Fruit fly (Drosophila melanogaster) whole organism, embryonic: Measurements from ENCODE around the gene Mfe2.

ENCODE experiments used
- BEAF-32 ChIP-seq: fragments of 200-800 bp; sonication (Bioruptor generic); optimal IDR thresholded peaks from 3 replicates; lab custom pipeline; 2017; ENCODE audit warnings: missing biosample characterization, missing genetic modification characterization, mild to moderate bottlenecking, moderate library complexity, missing genetic modification reagents
- CG11398 ChIP-seq: fragments of 200-800 bp; sonication (Bioruptor generic); optimal IDR thresholded peaks from 2 replicates; lab custom pipeline; 2016; ENCODE audit warnings: missing biosample characterization, missing genetic modification characterization
- CG11695 ChIP-seq: fragments of 200-800 bp; sonication (Bioruptor generic); IDR thresholded peaks from 3 replicates; pipeline ENCODE4 v1.3.6; 2022; ENCODE audit warnings: missing biosample characterization, missing genetic modification characterization
- CG12299 ChIP-seq: fragments of 200-800 bp; sonication (Bioruptor generic); optimal IDR thresholded peaks from 2 replicates; lab custom pipeline; 2018; ENCODE audit warnings: missing biosample characterization, mild to moderate bottlenecking, missing genetic modification characterization
- CG12659 ChIP-seq: fragments of 200-800 bp; sonication (Bioruptor generic); optimal IDR thresholded peaks from 3 replicates; lab custom pipeline; 2017; ENCODE audit warnings: mild to moderate bottlenecking, missing biosample characterization, missing genetic modification reagents, missing genetic modification characterization
- CG14710 ChIP-seq: fragments of 200-800 bp; sonication (Bioruptor generic); optimal IDR thresholded peaks from 3 replicates; lab custom pipeline; 2019; ENCODE audit warnings: missing biosample characterization, mild to moderate bottlenecking, missing genetic modification characterization, moderate library complexity
- CG16863 ChIP-seq: fragments of 200-800 bp; sonication (Bioruptor generic); optimal IDR thresholded peaks from 3 replicates; lab custom pipeline; 2016; ENCODE audit warnings: missing biosample characterization, missing genetic modification characterization
- CG17359 ChIP-seq: fragments of 200-800 bp; sonication (Bioruptor generic); optimal IDR thresholded peaks from 3 replicates; lab custom pipeline; 2018; ENCODE audit warnings: missing biosample characterization, mild to moderate bottlenecking, missing genetic modification characterization, moderate library complexity
- CG17568 ChIP-seq: fragments of 200-800 bp; sonication (Bioruptor generic); optimal IDR thresholded peaks from 2 replicates; lab custom pipeline; 2018; ENCODE audit warnings: missing biosample characterization, mild to moderate bottlenecking, missing genetic modification characterization, moderate library complexity
- CG18262 ChIP-seq: fragments of 200-800 bp; optimal IDR thresholded peaks from 3 replicates; lab custom pipeline; 2019; ENCODE audit warnings: missing biosample characterization, mild to moderate bottlenecking, missing genetic modification characterization, moderate library complexity
- CG30431 ChIP-seq: fragments of 200-800 bp; sonication (Bioruptor generic); optimal IDR thresholded peaks from 2 replicates; lab custom pipeline; 2017; ENCODE audit warnings: missing biosample characterization, missing genetic modification characterization
- CG3065 ChIP-seq: fragments of 200-800 bp; sonication (Bioruptor generic); optimal IDR thresholded peaks from 2 replicates; lab custom pipeline; 2016; ENCODE audit warnings: missing biosample characterization, missing genetic modification characterization
- CG32767 ChIP-seq: fragments of 200-800 bp; sonication (Bioruptor generic); IDR thresholded peaks from 2 replicates; pipeline ENCODE4 v1.3.6; 2022; ENCODE audit warnings: missing biosample characterization, missing genetic modification characterization
- CG3407 ChIP-seq: fragments of 200-800 bp; sonication (Bioruptor generic); optimal IDR thresholded peaks from 2 replicates; lab custom pipeline; 2018; ENCODE audit warnings: missing biosample characterization, mild to moderate bottlenecking, missing genetic modification characterization
- CG42726 ChIP-seq: fragments of 200-800 bp; sonication (Bioruptor generic); IDR thresholded peaks from 2 replicates; pipeline ENCODE4 v1.3.6; 2022; ENCODE audit warnings: missing biosample characterization, missing genetic modification characterization; ENCODE audit not compliant: partially characterized antibody
- CG7745 ChIP-seq: fragments of 200-800 bp; sonication (Bioruptor generic); optimal IDR thresholded peaks from 2 replicates; lab custom pipeline; 2018; ENCODE audit warnings: missing biosample characterization, mild to moderate bottlenecking, missing genetic modification characterization, moderate library complexity
- CG8290 ChIP-seq, 3 experiments: fragments of 200-800 bp; sonication (Bioruptor generic); optimal IDR thresholded peaks; 2 replicates each; lab custom pipeline; 2016 to 2019; ENCODE audit warnings: missing biosample characterization in 3 of 3, missing genetic modification characterization in 3 of 3, mild to moderate bottlenecking in 2 of 3, moderate library complexity in 1 of 3
- CG8388 ChIP-seq: fragments of 200-800 bp; sonication (Bioruptor generic); optimal IDR thresholded peaks from 2 replicates; lab custom pipeline; 2019; ENCODE audit warnings: missing biosample characterization, mild to moderate bottlenecking, missing genetic modification characterization, moderate library complexity
- CG8924 ChIP-seq: fragments of 200-800 bp; optimal IDR thresholded peaks from 3 replicates; lab custom pipeline; 2019; ENCODE audit warnings: missing biosample characterization, mild to moderate bottlenecking, missing genetic modification characterization, moderate library complexity
- Dek ChIP-seq: fragments of 200-800 bp; sonication (Bioruptor generic); optimal IDR thresholded peaks from 3 replicates; lab custom pipeline; 2019; ENCODE audit warnings: missing biosample characterization, mild to moderate bottlenecking, missing genetic modification characterization, moderate library complexity
- ERR ChIP-seq: fragments of 200-800 bp; sonication (Bioruptor generic); optimal IDR thresholded peaks from 2 replicates; lab custom pipeline; 2016; ENCODE audit warnings: missing biosample characterization, missing genetic modification characterization
- GATAe ChIP-seq: fragments of 200-800 bp; sonication (Bioruptor generic); conservative IDR thresholded peaks from 2 replicates; pipeline ENCODE4 v1.3.6; 2022; ENCODE audit warnings: missing biosample characterization, missing genetic modification characterization
- HLH54F ChIP-seq: fragments of 200-800 bp; sonication (Bioruptor generic); optimal IDR thresholded peaks from 3 replicates; lab custom pipeline; 2016; ENCODE audit warnings: missing biosample characterization, missing genetic modification characterization
- Lhr ChIP-seq: fragments of 200-800 bp; sonication (Bioruptor generic); optimal IDR thresholded peaks from 3 replicates; lab custom pipeline; 2017; ENCODE audit warnings: mild to moderate bottlenecking, missing biosample characterization, missing genetic modification reagents, missing genetic modification characterization
- MESR4 ChIP-seq: fragments of 200-800 bp; sonication (Bioruptor generic); optimal IDR thresholded peaks from 2 replicates; lab custom pipeline; 2018; ENCODE audit warnings: missing biosample characterization, mild to moderate bottlenecking, missing genetic modification characterization, moderate library complexity
- Mad ChIP-seq: fragments of 200-800 bp; sonication (Bioruptor generic); optimal IDR thresholded peaks from 2 replicates; lab custom pipeline; 2016; ENCODE audit warnings: missing biosample characterization, missing genetic modification characterization
- NFAT ChIP-seq: fragments of 200-800 bp; sonication (Bioruptor generic); IDR thresholded peaks from 2 replicates; pipeline ENCODE4 v1.3.6; 2022; ENCODE audit warnings: missing biosample characterization, missing genetic modification characterization
- Sry-β ChIP-seq: fragments of 200-800 bp; sonication (Bioruptor generic); optimal IDR thresholded peaks from 2 replicates; lab custom pipeline; 2018; ENCODE audit warnings: missing biosample characterization, mild to moderate bottlenecking, missing genetic modification characterization, moderate library complexity
- Xrp1 ChIP-seq: fragments of 200-800 bp; sonication (Bioruptor generic); IDR thresholded peaks from 2 replicates; pipeline ENCODE4 v1.3.6; 2022; ENCODE audit warnings: missing biosample characterization, missing genetic modification characterization
- ac ChIP-seq: fragments of 200-800 bp; sonication (Bioruptor generic); optimal IDR thresholded peaks from 3 replicates; lab custom pipeline; 2017; ENCODE audit warnings: missing biosample characterization, mild to moderate bottlenecking, missing genetic modification characterization
- az2 ChIP-seq: fragments of 200-800 bp; sonication (Bioruptor generic); optimal IDR thresholded peaks from 3 replicates; lab custom pipeline; 2016; ENCODE audit warnings: missing biosample characterization, missing genetic modification characterization
- bigmax ChIP-seq: fragments of 200-800 bp; sonication (Bioruptor generic); optimal IDR thresholded peaks from 2 replicates; lab custom pipeline; 2018; ENCODE audit warnings: missing biosample characterization, mild to moderate bottlenecking, missing genetic modification characterization
- bowl ChIP-seq: fragments of 200-800 bp; sonication (Bioruptor generic); IDR thresholded peaks from 2 replicates; pipeline ENCODE4 v1.3.6; 2022; ENCODE audit warnings: missing biosample characterization, missing genetic modification characterization
- corto ChIP-seq: fragments of 200-800 bp; sonication (Bioruptor generic); optimal IDR thresholded peaks from 2 replicates; lab custom pipeline; 2016; ENCODE audit warnings: missing biosample characterization, mild to moderate bottlenecking, missing genetic modification characterization, moderate library complexity
- crc ChIP-seq: fragments of 200-800 bp; sonication (Bioruptor generic); optimal IDR thresholded peaks from 2 replicates; lab custom pipeline; 2016; ENCODE audit warnings: missing biosample characterization, missing genetic modification characterization
- crp ChIP-seq, 2 experiments: fragments of 200-800 bp; sonication (Bioruptor generic); optimal IDR thresholded peaks; 2 replicates in 1 of 2; 3 replicates in 1 of 2; lab custom pipeline; 2017; ENCODE audit warnings: missing biosample characterization in 2 of 2, missing genetic modification characterization in 2 of 2, mild to moderate bottlenecking in 1 of 2, moderate library complexity in 1 of 2
- fd102C ChIP-seq: fragments of 200-800 bp; sonication (Bioruptor generic); optimal IDR thresholded peaks from 2 replicates; lab custom pipeline; 2018; ENCODE audit warnings: missing biosample characterization, mild to moderate bottlenecking, missing genetic modification characterization, moderate library complexity
- hb ChIP-seq: fragments of 200-800 bp; sonication (Bioruptor generic); IDR thresholded peaks from 3 replicates; pipeline ENCODE4 v1.3.6; 2022; ENCODE audit warnings: missing biosample characterization, missing genetic modification characterization; ENCODE audit not compliant: partially characterized antibody
- jumu ChIP-seq: fragments of 200-800 bp; sonication (Bioruptor generic); optimal IDR thresholded peaks from 3 replicates; lab custom pipeline; 2016; ENCODE audit warnings: missing biosample characterization, missing genetic modification characterization
- kni ChIP-seq: fragments of 200-800 bp; sonication (Bioruptor generic); optimal IDR thresholded peaks from 3 replicates; lab custom pipeline; 2017; ENCODE audit warnings: mild to moderate bottlenecking, missing biosample characterization, missing genetic modification reagents, missing genetic modification characterization
- lbe ChIP-seq: fragments of 200-800 bp; sonication (Bioruptor generic); optimal IDR thresholded peaks from 2 replicates; lab custom pipeline; 2016; ENCODE audit warnings: missing biosample characterization, mild to moderate bottlenecking, missing genetic modification characterization
- lmd ChIP-seq: fragments of 200-800 bp; sonication (Bioruptor generic); IDR thresholded peaks from 2 replicates; pipeline ENCODE4 v1.3.6; 2022; ENCODE audit warnings: missing biosample characterization, missing genetic modification characterization
- nau ChIP-seq: fragments of 200-800 bp; sonication (Bioruptor generic); optimal IDR thresholded peaks from 3 replicates; lab custom pipeline; 2017; ENCODE audit warnings: missing biosample characterization, mild to moderate bottlenecking, missing genetic modification characterization, missing genetic modification reagents
- nom ChIP-seq: fragments of 200-800 bp; sonication (Bioruptor generic); optimal IDR thresholded peaks from 2 replicates; lab custom pipeline; 2017; ENCODE audit warnings: missing biosample characterization, missing genetic modification characterization, mild to moderate bottlenecking, moderate library complexity, missing genetic modification reagents
- p53 ChIP-seq: fragments of 200-800 bp; sonication (Bioruptor generic); optimal IDR thresholded peaks from 2 replicates; lab custom pipeline; 2016; ENCODE audit warnings: missing biosample characterization, missing genetic modification characterization
- sens ChIP-seq: fragments of 200-800 bp; sonication (Bioruptor generic); peaks from one replicate; lab custom pipeline; 2016; ENCODE audit warnings: missing biosample characterization, missing genetic modification characterization
- seq ChIP-seq: fragments of 200-800 bp; sonication (Bioruptor generic); IDR thresholded peaks from 2 replicates; pipeline ENCODE4 v1.3.6; 2022; ENCODE audit warnings: missing biosample characterization, missing genetic modification characterization
- sqz ChIP-seq: fragments of 200-800 bp; sonication (Bioruptor generic); optimal IDR thresholded peaks from 3 replicates; lab custom pipeline; 2018; ENCODE audit warnings: missing biosample characterization, mild to moderate bottlenecking, missing genetic modification characterization
- stwl ChIP-seq: fragments of 200-800 bp; sonication (Bioruptor generic); optimal IDR thresholded peaks from 3 replicates; lab custom pipeline; 2018; ENCODE audit warnings: missing biosample characterization, mild to moderate bottlenecking, missing genetic modification characterization, moderate library complexity
- wdn ChIP-seq: fragments of 200-800 bp; sonication (Bioruptor generic); IDR thresholded peaks from 2 replicates; pipeline ENCODE4 v1.3.6; 2022; ENCODE audit warnings: missing biosample characterization, missing genetic modification characterization

The Mfe2 gene

dm6 chrX:16263415-16263814, 7.3 kb upstream of the Mfe2 start (continued):
- TF ChIP-seq sens (peak; percentile 95), CG30431 (GFP tag; lab: Kevin White, UChicago) (peak; percentile 72), CG3065 (GFP tag; lab: Kevin White, UChicago) (peak; percentile 13), Dek (tag; lab: Kevin White, UChicago) (peak; percentile 71), Sry-β (no peak), CG12659 (GFP tag; lab: Kevin White, UChicago) (peak; percentile 65), CG17568 (GFP tag; lab: Kevin White, UChicago) (no peak), crc (GFP tag; lab: Kevin White, UChicago) (no peak), ac (GFP tag; lab: Kevin White, UChicago) (peak; percentile 38), Lhr (peak; percentile 34), crp (GFP tag; optimal IDR thresholded peaks at IDR 0.05; lab: Kevin White, UChicago) (no peak), seq (GFP tag; lab: Robert Waterston, UW) (peak; percentile 85), sqz (GFP tag; lab: Kevin White, UChicago) (peak; percentile 48), CG42726 (GFP tag; lab: Robert Waterston, UW) (no peak), CG11398 (GFP tag; lab: Kevin White, UChicago) (no peak), nom (peak; percentile 7), bowl (peak; percentile 74; the same call in 1 of the 2 replicates), CG7745 (tag; lab: Kevin White, UChicago) (no peak), nau (peak; percentile 55), CG14710 (tag; lab: Kevin White, UChicago) (peak; percentile 77), CG17359 (tag; lab: Kevin White, UChicago) (peak; percentile 84), CG18262 (tag; lab: Kevin White, UChicago) (peak; percentile 79), CG8388 (GFP tag; lab: Kevin White, UChicago) (peak; percentile 69), CG3407 (peak; percentile 42), stwl (tag; lab: Kevin White, UChicago) (no peak), NFAT (GFP tag; lab: Robert Waterston, UW) (peak; percentile 41), ERR (GFP tag; lab: Kevin White, UChicago) (no peak), jumu (peak; percentile 41), wdn (GFP tag; lab: Robert Waterston, UW) (peak; percentile 67), Xrp1 (GFP tag; lab: Robert Waterston, UW) (peak; percentile 88), bigmax (GFP tag; lab: Kevin White, UChicago) (peak; percentile 4), az2 (peak; percentile 73), corto (no peak), MESR4 (no peak), kni (no peak), hb (GFP tag; lab: Robert Waterston, UW) (no peak), CG8924 (tag; lab: Kevin White, UChicago) (peak; percentile 83), GATAe (no peak; the same call in 1 of the 2 replicates), CG8290 (GFP tag; optimal IDR thresholded peaks at IDR 0.05; lab: Kevin White, UChicago) (peak; percentile 75), CG8290 (tag; optimal IDR thresholded peaks at IDR 0.05; lab: Kevin White, UChicago) (peak in 1 of 2 experiments; percentile 86), p53 (no peak), CG16863 (GFP tag; lab: Kevin White, UChicago) (peak; percentile 30), HLH54F (peak; percentile 19), fd102C (no peak), CG11695 (GFP tag; lab: Robert Waterston, UW) (peak; percentile 78), lmd (GFP tag; lab: Robert Waterston, UW) (peak; percentile 80), lbe (no peak), Mad (peak; percentile 37), BEAF-32 (no peak), CG32767 (GFP tag; lab: Robert Waterston, UW) (peak; percentile 67; the same call in 1 of the 2 replicates), CG12299 (tag; lab: Kevin White, UChicago) (peak; percentile 66)
